Fruit fly (Drosophila melanogaster) whole organism, embryonic: ENCODE results near the gene CG5334.

Experiments used
- CG10366 ChIP-seq: fragments of 200-800 bp; sonication (Bioruptor generic); IDR thresholded peaks from 2 replicates; pipeline ENCODE4 v1.3.6; 2022; ENCODE audit warnings: missing biosample characterization, missing genetic modification characterization
- CG14014 ChIP-seq: fragments of 200-800 bp; sonication (Bioruptor generic); IDR thresholded peaks from 2 replicates; pipeline ENCODE4 v1.3.6; 2022; ENCODE audit warnings: missing biosample characterization, missing genetic modification characterization
- CG6791 ChIP-seq: fragments of 200-800 bp; sonication (Bioruptor generic); IDR thresholded peaks from 3 replicates; pipeline ENCODE4 v1.3.6; 2022; ENCODE audit warnings: missing biosample characterization, missing genetic modification characterization; ENCODE audit not compliant: partially characterized antibody
- NfI ChIP-seq: fragments of 200-800 bp; sonication (Bioruptor generic); optimal IDR thresholded peaks from 3 replicates; lab custom pipeline; 2018; ENCODE audit warnings: missing biosample characterization, mild to moderate bottlenecking, missing genetic modification characterization, moderate library complexity
- onecut ChIP-seq: fragments of 200-800 bp; sonication (Bioruptor generic); IDR thresholded peaks from 2 replicates; pipeline ENCODE4 v1.3.6; 2022; ENCODE audit warnings: missing biosample characterization, missing genetic modification characterization
- sim ChIP-seq: fragments of 200-800 bp; sonication (Bioruptor generic); IDR thresholded peaks from 2 replicates; pipeline ENCODE4 v1.3.6; 2022; ENCODE audit warnings: missing biosample characterization, missing genetic modification characterization
- wdn ChIP-seq: fragments of 200-800 bp; sonication (Bioruptor generic); IDR thresholded peaks from 2 replicates; pipeline ENCODE4 v1.3.6; 2022; ENCODE audit warnings: missing biosample characterization, missing genetic modification characterization

DNA sequence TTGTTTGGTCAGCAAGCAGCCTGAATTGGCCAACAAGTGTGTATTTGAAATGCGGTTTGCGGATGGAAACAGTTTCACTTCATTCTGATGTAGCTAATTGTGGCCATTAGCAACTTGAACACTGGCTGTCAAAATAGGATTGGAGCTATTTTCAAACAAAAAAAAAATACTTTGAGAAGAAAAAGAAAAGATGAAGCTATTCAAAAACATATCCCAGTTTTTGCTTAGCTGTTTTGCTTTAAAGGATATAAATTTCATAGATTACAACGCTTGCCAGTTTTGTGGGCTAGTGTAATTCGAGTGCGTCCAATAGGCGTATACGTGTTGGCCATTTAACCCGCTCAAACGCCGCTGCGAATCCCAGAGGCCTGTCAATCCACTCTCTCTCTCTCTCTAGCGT lies 37.1 kb downstream of the CG5334 start:
- TF ChIP-seq CG14014 (GFP tag; lab: Robert Waterston, UW): no peak
- no peak for TF ChIP-seq CG6791 (GFP tag; lab: Robert Waterston, UW)
- TF ChIP-seq onecut (GFP tag; lab: Robert Waterston, UW): no peak
- TF ChIP-seq CG10366: no peak
- peak; percentile 12; the same call in 1 of the 2 replicates for TF ChIP-seq wdn (GFP tag; lab: Robert Waterston, UW)
- no peak for TF ChIP-seq sim (GFP tag; lab: Robert Waterston, UW)
- TF ChIP-seq NfI (GFP tag; lab: Kevin White, UChicago): no peak
